Worm (Caenorhabditis elegans) whole organism, midembryonic: ENCODE results near the gene mtm-6.

Source experiments
- cog-1 ChIP-seq: sonication (generic microtip); optimal IDR thresholded peaks from 2 replicates; lab custom pipeline; 2016; ENCODE audit warnings: missing genetic modification characterization, missing compliant biosample characterization
- flt-1 ChIP-seq: fragments of 200-800 bp; sonication (Bioruptor generic); IDR thresholded peaks from 2 replicates; pipeline ENCODE4 v1.3.6; 2022; ENCODE audit warnings: missing genetic modification characterization, missing compliant biosample characterization
- klf-2 ChIP-seq: fragments of 200-800 bp; sonication (Bioruptor generic); conservative IDR thresholded peaks from 2 replicates; pipeline ENCODE4 v1.3.6; 2022; ENCODE audit warnings: missing genetic modification reagents, missing genetic modification characterization, missing compliant biosample characterization
- ref-1 ChIP-seq: fragments of 200-800 bp; sonication (Bioruptor generic); conservative IDR thresholded peaks from 2 replicates; pipeline ENCODE4 v1.3.6; 2022; ENCODE audit warnings: missing genetic modification reagents, missing genetic modification characterization, missing compliant biosample characterization
- tab-1 ChIP-seq: fragments of 200-800 bp; sonication (Bioruptor generic); IDR thresholded peaks from 2 replicates; pipeline ENCODE4 v1.3.6; 2022; ENCODE audit warnings: missing genetic modification characterization, missing compliant biosample characterization
- ztf-23 ChIP-seq: fragments of 200-800 bp; sonication (Bioruptor generic); IDR thresholded peaks from 2 replicates; pipeline ENCODE4 v1.3.6; 2022; ENCODE audit warnings: missing genetic modification reagents, missing genetic modification characterization, missing compliant biosample characterization
- ztf-29 ChIP-seq: fragments of 200-800 bp; sonication (Bioruptor generic); IDR thresholded peaks from 2 replicates; pipeline ENCODE4 v1.3.6; 2022; ENCODE audit warnings: missing genetic modification reagents, missing genetic modification characterization, missing compliant biosample characterization

DNA sequence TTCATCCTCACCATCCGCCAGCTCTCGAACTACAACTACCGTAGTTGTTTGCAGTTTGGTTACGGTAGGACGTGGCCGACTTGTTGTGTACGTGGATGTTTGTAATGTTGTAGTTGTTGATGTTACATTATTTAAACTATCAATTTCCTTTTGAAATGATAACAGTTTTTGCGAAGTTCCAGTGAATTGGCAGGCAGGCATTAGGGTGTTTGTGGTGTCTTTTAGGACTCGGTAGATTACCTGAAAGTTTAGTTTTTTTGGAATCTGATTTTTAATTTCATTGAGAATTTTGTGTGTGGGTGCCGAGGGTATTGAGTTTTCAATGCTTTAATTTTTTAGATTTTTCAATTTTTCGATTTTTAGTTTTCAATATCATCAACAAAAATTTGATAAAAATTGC lies 24.3 kb upstream of the mtm-6 start, which contains the start of gene F53A2.11:
- TF ChIP-seq tab-1 (GFP tag; lab: Robert Waterston, UW): no peak
- TF ChIP-seq ztf-29 (GFP tag; lab: Robert Waterston, UW): no peak
- TF ChIP-seq cog-1 (tag; lab: Kevin White, UChicago): no peak
- TF ChIP-seq ref-1 (GFP tag; lab: Robert Waterston, UW): no peak
- no peak for TF ChIP-seq flt-1 (GFP tag; lab: Robert Waterston, UW)
- no peak for TF ChIP-seq ztf-23
- TF ChIP-seq klf-2 (GFP tag; lab: Robert Waterston, UW): no peak
